Fruit fly (Drosophila melanogaster): Measurements from ENCODE around the gene CG11975.

DNA sequence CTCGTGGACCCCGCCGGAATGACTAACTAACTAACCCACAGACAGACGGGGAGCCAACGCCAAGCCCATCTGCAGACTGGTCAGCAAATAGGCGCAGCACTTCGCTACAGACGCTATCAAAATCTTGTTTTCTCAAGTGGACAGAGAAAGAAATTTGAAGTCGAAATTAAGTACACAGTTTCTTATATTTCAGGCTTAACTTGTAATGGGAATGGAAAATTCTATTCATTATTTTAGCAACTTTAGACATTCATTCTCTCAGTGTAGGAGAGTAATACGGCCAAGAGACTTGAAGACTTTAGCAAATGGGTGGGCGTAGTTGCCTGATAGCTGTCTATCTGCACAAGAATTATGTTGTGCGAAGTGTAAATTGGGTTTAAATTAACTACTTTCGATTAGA is 34.8 kb upstream of the CG11975 start:
- TF ChIP-seq fkh (GFP tag; optimal IDR thresholded peaks at IDR 0.05) (no peak), CG3919 (GFP tag; optimal IDR thresholded peaks at IDR 0.05) (peak; percentile 67), Hr39 (GFP tag; optimal IDR thresholded peaks at IDR 0.05) (peak; percentile 4), CG8632 (GFP tag; optimal IDR thresholded peaks at IDR 0.05) (peak; percentile 38), salr (GFP tag; optimal IDR thresholded peaks at IDR 0.05) (peak; percentile 35 to 45), CG16779 (tag; optimal IDR thresholded peaks at IDR 0.05) (no peak), Met (GFP tag; optimal IDR thresholded peaks at IDR 0.05) (no peak), net (GFP tag; optimal IDR thresholded peaks at IDR 0.05) (peak; percentile 45), esn (GFP tag; optimal IDR thresholded peaks at IDR 0.05) (no peak)

Measured in whole organism, prepupa.